Worm (Caenorhabditis elegans): ENCODE data around the gene F43C1.7.

The F43C1.7 gene

DNA sequence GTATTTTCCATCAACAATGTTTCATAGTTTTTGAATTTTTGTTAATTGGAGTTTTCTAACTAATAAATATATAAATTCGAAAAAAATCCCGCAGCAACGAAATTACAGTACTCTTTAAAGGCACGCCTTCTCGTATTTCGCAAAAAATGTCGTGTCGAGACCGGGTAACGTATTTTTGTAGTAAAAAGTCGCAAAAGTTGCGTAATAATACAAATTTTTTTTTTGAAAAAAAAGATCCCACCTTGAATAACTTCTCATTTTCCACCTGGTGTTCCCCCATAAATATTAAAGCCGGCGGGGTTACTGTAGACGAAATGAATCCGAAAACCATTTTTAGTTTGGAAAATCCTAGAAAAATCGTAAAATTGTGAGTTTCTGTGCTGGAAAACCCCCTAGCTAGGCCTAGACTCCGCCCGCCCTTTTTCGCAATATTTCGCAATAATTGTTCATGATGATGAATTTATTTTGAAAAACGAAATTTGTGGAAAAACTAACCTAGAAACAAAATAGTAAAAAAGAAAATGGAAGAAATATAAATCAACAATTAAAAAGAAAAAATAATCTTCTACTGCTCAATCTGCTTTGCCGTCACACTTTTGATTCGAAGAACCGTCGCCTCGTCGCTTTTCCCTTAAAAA is at the start of gene F43C1.7:
F43C1.7 (minus strand) TSS at position 351 of the 638 bp plus-strand sequence.
- no peak for TF ChIP-seq unc-62 (GFP tag; optimal IDR thresholded peaks at IDR 0.05)

ce11 chrIII:4291216-4291691 is 48.9 kb upstream of the F43C1.7 start, which contains the start of gene mcm-5:
TSS of gene mcm-5 (minus strand) at chrIII:4291266.
- no peak for TF ChIP-seq unc-62 (GFP tag; optimal IDR thresholded peaks at IDR 0.05)

- no peak for TF ChIP-seq unc-62 (GFP tag; optimal IDR thresholded peaks at IDR 0.05)
Observed at ce11 chrIII:4289952-4290351, 47.6 kb upstream of the F43C1.7 start.

ce11 chrIII:4287379-4287778 is 45.0 kb upstream of the F43C1.7 start, which contains the start of gene R10E4.3:
TSS of gene R10E4.3 (minus strand) at chrIII:4287479.
- TF ChIP-seq unc-62 (GFP tag; optimal IDR thresholded peaks at IDR 0.05) = no peak

DNA sequence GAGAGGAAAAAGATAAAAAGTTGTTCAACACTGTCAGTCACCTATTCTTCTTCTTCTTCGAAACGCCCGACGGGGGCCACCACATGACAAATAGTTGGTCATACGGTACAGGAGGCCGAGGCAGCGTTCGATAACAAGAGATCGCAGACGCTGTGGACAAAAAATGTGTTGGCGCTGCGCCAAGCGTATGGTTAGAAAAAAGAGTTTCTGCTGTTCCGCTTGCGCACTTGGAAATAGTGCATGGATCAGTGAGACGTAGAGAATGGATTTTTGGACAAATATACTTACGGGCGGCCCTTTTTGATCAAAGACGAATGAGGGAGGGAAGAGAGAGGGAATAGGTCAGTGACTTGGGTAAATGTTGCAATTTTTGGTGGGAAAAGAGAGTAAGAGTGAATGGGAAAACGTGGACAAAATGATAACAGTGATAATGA is 42.4 kb upstream of the F43C1.7 start:
- no peak for TF ChIP-seq unc-62 (GFP tag; optimal IDR thresholded peaks at IDR 0.05)

DNA sequence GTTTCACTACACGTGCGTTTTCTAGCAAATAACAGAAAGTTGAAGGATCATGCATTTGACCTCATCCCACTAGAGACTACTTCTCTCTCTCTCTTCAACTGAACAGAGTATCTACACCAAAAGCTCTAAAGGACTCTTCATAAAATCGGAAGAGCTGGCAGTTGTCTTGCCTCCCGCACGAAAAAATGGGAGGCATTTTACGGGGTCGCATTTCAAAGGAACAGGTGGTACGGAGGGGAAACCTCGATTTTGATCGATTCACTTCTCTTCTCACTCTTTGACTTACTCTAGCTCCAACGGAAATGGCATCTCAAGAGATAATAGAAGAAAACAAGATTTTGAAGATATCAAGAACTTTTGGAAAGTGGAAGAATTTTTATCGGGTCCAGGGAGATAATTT is 40.8 kb upstream of the F43C1.7 start:
- no peak for TF ChIP-seq unc-62 (GFP tag; optimal IDR thresholded peaks at IDR 0.05)

ce11 chrIII:4281955-4282618 is 39.7 kb upstream of the F43C1.7 start:
- peak; percentile 48 for TF ChIP-seq unc-62 (GFP tag; optimal IDR thresholded peaks at IDR 0.05)

- no peak for TF ChIP-seq unc-62 (GFP tag; optimal IDR thresholded peaks at IDR 0.05)
Observed at ce11 chrIII:4280215-4281173, 38.1 kb upstream of the F43C1.7 start, which contains the start of gene sup-26. TSS of gene sup-26 (minus strand) at chrIII:4280224.

- TF ChIP-seq unc-62 (GFP tag; optimal IDR thresholded peaks at IDR 0.05) = no peak
Observed at ce11 chrIII:4278203-4278602, 35.8 kb upstream of the F43C1.7 start.

DNA sequence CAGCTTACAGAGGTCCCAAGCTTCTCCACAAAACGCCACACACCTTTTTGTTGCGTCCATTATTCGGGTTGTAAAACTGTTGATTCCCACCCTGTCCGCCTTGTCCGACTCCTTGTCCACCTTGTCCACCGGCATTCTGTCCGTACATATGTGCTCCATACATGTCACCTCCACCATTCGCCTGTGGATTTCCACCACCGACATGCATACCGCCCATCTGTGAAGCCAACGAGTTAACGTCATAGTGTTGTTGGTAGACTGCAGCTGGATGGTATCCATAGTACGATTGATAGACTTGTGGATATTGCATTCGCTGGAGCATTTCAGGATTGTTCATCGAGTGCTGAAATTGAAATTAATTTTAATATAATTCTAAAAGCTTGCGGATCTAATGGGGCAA is 35.4 kb upstream of the F43C1.7 start:
- TF ChIP-seq unc-62 (GFP tag; optimal IDR thresholded peaks at IDR 0.05) = no peak

DNA sequence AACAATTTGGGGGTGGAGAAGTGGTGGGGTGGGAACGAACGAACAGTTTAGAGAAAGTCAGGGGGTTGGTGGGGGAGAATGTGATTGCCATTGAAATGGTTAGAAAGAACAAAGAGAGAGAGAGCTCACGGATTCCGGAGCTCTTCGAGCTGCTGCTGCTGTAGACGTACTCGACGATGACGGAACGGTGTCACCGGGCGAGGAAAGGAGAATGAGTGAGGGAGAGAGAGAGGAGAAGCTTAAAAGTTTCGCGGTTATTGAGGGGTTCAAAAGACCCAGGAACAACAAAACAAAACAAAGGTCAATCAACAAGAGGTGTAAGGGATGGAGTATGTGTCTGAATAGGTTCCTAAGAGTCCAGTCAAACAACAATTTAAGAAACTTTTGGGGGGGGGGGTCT is 33.9 kb upstream of the F43C1.7 start:
- TF ChIP-seq unc-62 (GFP tag; optimal IDR thresholded peaks at IDR 0.05) = no peak

ce11 chrIII:4275704-4276103 is 33.3 kb upstream of the F43C1.7 start:
- no peak for TF ChIP-seq unc-62 (GFP tag; optimal IDR thresholded peaks at IDR 0.05)

- no peak for TF ChIP-seq unc-62 (GFP tag; optimal IDR thresholded peaks at IDR 0.05)
Observed at ce11 chrIII:4274524-4274923, 32.1 kb upstream of the F43C1.7 start.

ce11 chrIII:4272864-4273263 is 30.5 kb upstream of the F43C1.7 start:
- TF ChIP-seq unc-62 (GFP tag; optimal IDR thresholded peaks at IDR 0.05) = no peak

DNA sequence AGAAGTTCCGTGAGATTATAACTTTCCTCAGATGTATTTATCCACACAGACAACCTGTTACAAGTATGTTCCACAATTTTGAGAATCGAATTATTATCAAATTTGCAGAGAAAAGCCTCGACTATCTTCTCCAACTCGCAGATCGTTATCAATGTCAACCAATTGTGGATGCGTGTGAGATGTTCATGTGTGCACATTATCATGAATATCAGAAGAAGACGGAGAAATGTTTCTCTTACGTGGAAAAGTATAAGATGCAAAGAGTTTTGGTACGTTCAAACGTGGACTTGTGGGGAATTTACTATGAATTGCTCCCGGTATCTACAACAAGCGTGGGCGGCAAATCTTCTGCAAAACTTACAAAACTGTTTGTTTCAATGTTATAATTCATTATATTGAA is 28.7 kb upstream of the F43C1.7 start:
- no peak for TF ChIP-seq unc-62 (GFP tag; optimal IDR thresholded peaks at IDR 0.05)

All from whole organism, dauer.